Fruit fly (Drosophila melanogaster): ENCODE data around the gene CG13369.

DNA sequence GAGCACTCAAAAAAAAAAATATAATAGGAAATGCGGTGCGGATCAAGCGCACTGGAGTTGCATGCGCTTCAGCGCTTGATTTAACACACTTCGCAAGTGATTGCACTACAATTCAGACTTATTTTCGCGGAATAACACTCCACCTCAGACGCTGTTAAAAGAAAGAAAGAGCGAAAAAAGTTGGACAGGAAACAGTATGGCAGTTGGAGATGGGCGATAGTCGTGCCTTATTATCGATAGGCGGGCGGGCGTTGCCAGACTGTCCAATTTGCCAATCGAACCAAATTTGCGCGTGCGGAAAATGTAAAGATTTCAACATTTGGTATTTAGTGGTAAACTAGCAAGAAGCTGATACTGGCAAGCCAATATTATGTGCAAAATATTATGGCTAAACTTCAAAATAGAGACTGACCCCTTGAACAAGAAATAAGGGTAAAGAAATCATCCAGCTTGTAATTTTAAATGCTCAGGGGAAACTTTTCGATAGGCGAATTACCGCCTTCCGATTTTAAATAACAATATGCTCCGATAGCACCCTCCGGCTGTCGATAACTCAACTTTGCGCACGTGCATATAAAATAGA is 6.1 kb downstream of the CG13369 start, which contains the start of the genes RpL36 and Mybbp1A:
- TF ChIP-seq insv (optimal IDR thresholded peaks at IDR 0.05) (no peak), psq (optimal IDR thresholded peaks at IDR 0.05) (no peak), Sin3A (optimal IDR thresholded peaks at IDR 0.05) (no peak), ttk (optimal IDR thresholded peaks at IDR 0.05) (no peak), Myc (optimal IDR thresholded peaks at IDR 0.05) (no peak), h (optimal IDR thresholded peaks at IDR 0.05) (no peak)
